Worm (Caenorhabditis elegans) whole organism, L3 larva: ENCODE data around the gene M02B1.3.

Experiments
- elt-3 ChIP-seq, 3 experiments: fragments of 150-350 bp in 1 of 3; sonication (generic microtip) in 2 of 3; optimal IDR thresholded peaks; 2 replicates in 2 of 3; 4 replicates in 1 of 3; lab custom pipeline; 2014 to 2017; ENCODE audit warnings: missing biosample characterization in 3 of 3, missing genetic modification characterization in 3 of 3
- snpc-4 ChIP-seq: fragments of 150-350 bp; optimal IDR thresholded peaks from 2 replicates; lab custom pipeline; 2014; ENCODE audit warnings: missing biosample characterization, missing genetic modification characterization
- unc-39 ChIP-seq: sonication (generic microtip); optimal IDR thresholded peaks from 4 replicates; lab custom pipeline; 2017; ENCODE audit warnings: missing biosample characterization, missing genetic modification characterization
- unc-62 ChIP-seq: fragments of 150-350 bp; sonication (generic microtip); optimal IDR thresholded peaks from 4 replicates; lab custom pipeline; 2014; ENCODE audit warnings: missing biosample characterization, missing genetic modification reagents, missing genetic modification characterization

- no peak for TF ChIP-seq unc-39
- TF ChIP-seq snpc-4 (tag; lab: Kevin White, UChicago): no peak
- TF ChIP-seq elt-3 (tag; optimal IDR thresholded peaks at IDR 0.05; lab: Kevin White, UChicago): no peak
- no peak for TF ChIP-seq unc-62
Observed at ce11 chrIV:12849030-12849560, 12.8 kb downstream of the M02B1.3 start, which contains the start of gene srf-3.
